Worm (Caenorhabditis elegans) whole organism, L1 larva: ENCODE data around the gene snt-1.

Source experiments
- C16A3.4 ChIP-seq: fragments of 150-350 bp; optimal IDR thresholded peaks from 2 replicates; lab custom pipeline; 2014; ENCODE audit warnings: missing biosample characterization, missing genetic modification characterization
- aha-1 ChIP-seq: fragments of 150-350 bp; optimal IDR thresholded peaks from 2 replicates; lab custom pipeline; 2014; ENCODE audit warnings: missing biosample characterization, missing genetic modification characterization
- aly-2 ChIP-seq: fragments of 150-350 bp; optimal IDR thresholded peaks from 2 replicates; lab custom pipeline; 2014; ENCODE audit warnings: missing biosample characterization, missing genetic modification characterization
- blmp-1 ChIP-seq: fragments of 150-350 bp; optimal IDR thresholded peaks from 2 replicates; lab custom pipeline; 2014; ENCODE audit warnings: missing biosample characterization, missing genetic modification characterization
- ceh-63 ChIP-seq: fragments of 200-800 bp; sonication (Bioruptor generic); optimal IDR thresholded peaks from 2 replicates; lab custom pipeline; 2018; ENCODE audit warnings: mild to moderate bottlenecking, missing genetic modification characterization, missing compliant biosample characterization
- ceh-82 ChIP-seq, 3 experiments: fragments of 150-350 bp in 1 of 3; sonication (generic microtip) in 2 of 3; optimal IDR thresholded peaks; 2 replicates each; lab custom pipeline; 2014 to 2017; ENCODE audit warnings: missing biosample characterization in 3 of 3, missing genetic modification characterization in 3 of 3
- ceh-88 ChIP-seq: fragments of 200-800 bp; sonication (Bioruptor generic); IDR thresholded peaks from 2 replicates; pipeline ENCODE4 v1.3.6; 2022; ENCODE audit warnings: missing genetic modification characterization, missing compliant biosample characterization
- ceh-90 ChIP-seq: sonication (generic microtip); optimal IDR thresholded peaks from 2 replicates; lab custom pipeline; 2016; ENCODE audit warnings: missing genetic modification characterization, missing compliant biosample characterization
- dpl-1 ChIP-seq, 3 experiments: fragments of 150-350 bp in 2 of 3; sonication (generic microtip) in 1 of 3; optimal IDR thresholded peaks; 2 replicates each; lab custom pipeline; 2014 to 2017; ENCODE audit warnings: missing biosample characterization in 3 of 3, missing genetic modification characterization in 3 of 3, missing genetic modification reagents in 3 of 3
- dsc-1 ChIP-seq: sonication (generic microtip); optimal IDR thresholded peaks from 2 replicates; lab custom pipeline; 2016; ENCODE audit warnings: mild to moderate bottlenecking, missing genetic modification characterization, missing compliant biosample characterization
- efl-1 ChIP-seq, 4 experiments: fragments of 150-350 bp; optimal IDR thresholded peaks in 3 of 4; peaks in 1 of 4; 1 replicate in 1 of 4; 2 replicates in 3 of 4; lab custom pipeline; 2014; ENCODE audit warnings: missing biosample characterization in 2 of 4, missing genetic modification characterization in 2 of 4, missing genetic modification reagents in 2 of 4
- efl-3 ChIP-seq: fragments of 200-800 bp; sonication (Bioruptor generic); optimal IDR thresholded peaks from 2 replicates; lab custom pipeline; 2018; ENCODE audit warnings: mild to moderate bottlenecking, missing genetic modification characterization, missing compliant biosample characterization
- egl-27 ChIP-seq, 2 experiments: fragments of 150-350 bp in 1 of 2; sonication (generic microtip); optimal IDR thresholded peaks; 3 replicates each; lab custom pipeline; 2017 to 2018; ENCODE audit warnings: missing biosample characterization in 2 of 2, missing genetic modification characterization in 2 of 2, missing genetic modification reagents in 2 of 2
- elt-3 ChIP-seq, 6 experiments: fragments of 150-350 bp in 1 of 6; sonication (generic microtip); optimal IDR thresholded peaks; 2 replicates each; lab custom pipeline; 2017 to 2018; ENCODE audit warnings: missing biosample characterization in 6 of 6, missing genetic modification characterization in 6 of 6, inconsistent platforms in 1 of 6
- fkh-8 ChIP-seq: sonication (generic microtip); optimal IDR thresholded peaks from 2 replicates; lab custom pipeline; 2016; ENCODE audit warnings: mild to moderate bottlenecking, missing genetic modification characterization, missing compliant biosample characterization
- fos-1 ChIP-seq: fragments of 150-350 bp; optimal IDR thresholded peaks from 2 replicates; lab custom pipeline; 2014; ENCODE audit warnings: missing biosample characterization, missing genetic modification characterization
- grh-1 ChIP-seq: fragments of 200-800 bp; sonication (Bioruptor generic); IDR thresholded peaks from 2 replicates; pipeline ENCODE4 v1.3.6; 2022; ENCODE audit warnings: missing genetic modification reagents, missing genetic modification characterization, missing compliant biosample characterization
- irx-1 ChIP-seq: sonication (generic microtip); optimal IDR thresholded peaks from 2 replicates; lab custom pipeline; 2016; ENCODE audit warnings: missing genetic modification characterization, missing compliant biosample characterization
- isw-1 ChIP-seq: fragments of 200-800 bp; sonication (Bioruptor generic); IDR thresholded peaks from 2 replicates; pipeline ENCODE4 v1.3.6; 2022; ENCODE audit warnings: missing genetic modification characterization, missing compliant biosample characterization
- jun-1 ChIP-seq: fragments of 150-350 bp; optimal IDR thresholded peaks from 2 replicates; lab custom pipeline; 2014; ENCODE audit warnings: missing biosample characterization, missing genetic modification reagents, missing genetic modification characterization
- lin-14 ChIP-seq: fragments of 200-800 bp; sonication (Bioruptor generic); optimal IDR thresholded peaks from 2 replicates; lab custom pipeline; 2018; ENCODE audit warnings: mild to moderate bottlenecking, missing genetic modification characterization, moderate library complexity, missing compliant biosample characterization
- lin-15B ChIP-seq: fragments of 150-350 bp; sonication (generic microtip); optimal IDR thresholded peaks from 3 replicates; lab custom pipeline; 2014; ENCODE audit warnings: missing biosample characterization, missing genetic modification characterization
- lin-35 ChIP-seq, 2 experiments: fragments of 150-350 bp; optimal IDR thresholded peaks; 2 replicates each; lab custom pipeline; 2014; ENCODE audit warnings: missing biosample characterization in 2 of 2, missing genetic modification characterization in 2 of 2, missing genetic modification reagents in 2 of 2
- lin-39 ChIP-seq: fragments of 150-350 bp; optimal IDR thresholded peaks from 2 replicates; lab custom pipeline; 2014; ENCODE audit warnings: missing biosample characterization, missing genetic modification reagents, missing genetic modification characterization
- lir-3 ChIP-seq: sonication (generic microtip); optimal IDR thresholded peaks from 2 replicates; lab custom pipeline; 2016; ENCODE audit warnings: mild to moderate bottlenecking, missing genetic modification characterization, moderate library complexity, missing compliant biosample characterization; ENCODE audit not compliant: poor library complexity
- mep-1 ChIP-seq: fragments of 150-350 bp; optimal IDR thresholded peaks from 2 replicates; lab custom pipeline; 2014; ENCODE audit warnings: missing biosample characterization, missing genetic modification characterization
- nhr-11 ChIP-seq: fragments of 150-350 bp; optimal IDR thresholded peaks from 2 replicates; lab custom pipeline; 2014; ENCODE audit warnings: missing biosample characterization, missing genetic modification characterization
- nhr-12 ChIP-seq: sonication (generic microtip); optimal IDR thresholded peaks from 2 replicates; lab custom pipeline; 2017; ENCODE audit warnings: missing biosample characterization, missing genetic modification characterization
- nhr-19 ChIP-seq: fragments of 200-800 bp; sonication (Bioruptor generic); conservative IDR thresholded peaks from 2 replicates; pipeline ENCODE4 v1.3.6; 2022; ENCODE audit warnings: missing genetic modification characterization, missing compliant biosample characterization
- nhr-20 ChIP-seq: sonication (generic microtip); optimal IDR thresholded peaks from 2 replicates; lab custom pipeline; 2016; ENCODE audit warnings: mild to moderate bottlenecking, missing genetic modification characterization, missing compliant biosample characterization
- nhr-237 ChIP-seq: fragments of 150-350 bp; optimal IDR thresholded peaks from 2 replicates; lab custom pipeline; 2014; ENCODE audit warnings: missing biosample characterization, missing genetic modification characterization
- nhr-28 ChIP-seq: fragments of 150-350 bp; optimal IDR thresholded peaks from 2 replicates; lab custom pipeline; 2014; ENCODE audit warnings: missing biosample characterization, missing genetic modification characterization
- nhr-47 ChIP-seq: sonication (generic microtip); optimal IDR thresholded peaks from 2 replicates; lab custom pipeline; 2016; ENCODE audit warnings: mild to moderate bottlenecking, missing genetic modification characterization, moderate library complexity, missing compliant biosample characterization
- nhr-71 ChIP-seq: sonication (generic microtip); optimal IDR thresholded peaks from 2 replicates; lab custom pipeline; 2016; ENCODE audit warnings: mild to moderate bottlenecking, missing genetic modification characterization, moderate library complexity, missing compliant biosample characterization
- nhr-76 ChIP-seq: sonication (generic microtip); optimal IDR thresholded peaks from 2 replicates; lab custom pipeline; 2017; ENCODE audit warnings: missing biosample characterization, missing genetic modification characterization
- nhr-77 ChIP-seq: fragments of 150-350 bp; optimal IDR thresholded peaks from 2 replicates; lab custom pipeline; 2014; ENCODE audit warnings: missing biosample characterization, missing genetic modification characterization
- nhr-84 ChIP-seq: sonication (generic microtip); optimal IDR thresholded peaks from 2 replicates; lab custom pipeline; 2017; ENCODE audit warnings: missing biosample characterization, missing genetic modification characterization
- pag-3 ChIP-seq: sonication (generic microtip); optimal IDR thresholded peaks from 2 replicates; lab custom pipeline; 2017; ENCODE audit warnings: missing genetic modification characterization, mild to moderate bottlenecking, missing compliant biosample characterization, antibody characterized with exemption, borderline replicate concordance; ENCODE audit not compliant: insufficient read depth
- sox-4 ChIP-seq: sonication (generic microtip); optimal IDR thresholded peaks from 2 replicates; lab custom pipeline; 2016; ENCODE audit warnings: missing genetic modification characterization, missing compliant biosample characterization
- sup-37 ChIP-seq: fragments of 200-800 bp; sonication (Bioruptor generic); optimal IDR thresholded peaks from 2 replicates; lab custom pipeline; 2018; ENCODE audit warnings: mild to moderate bottlenecking, missing genetic modification characterization, missing compliant biosample characterization
- swsn-7 ChIP-seq: sonication (generic microtip); optimal IDR thresholded peaks from 2 replicates; lab custom pipeline; 2016; ENCODE audit warnings: missing genetic modification characterization, missing compliant biosample characterization
- tbx-2 ChIP-seq: sonication (generic microtip); optimal IDR thresholded peaks from 2 replicates; lab custom pipeline; 2016; ENCODE audit warnings: missing genetic modification characterization, missing compliant biosample characterization
- tlp-1 ChIP-seq: fragments of 150-350 bp; optimal IDR thresholded peaks from 2 replicates; lab custom pipeline; 2014; ENCODE audit warnings: missing biosample characterization, missing genetic modification characterization
- unc-30 ChIP-seq: sonication (generic microtip); optimal IDR thresholded peaks from 2 replicates; lab custom pipeline; 2017; ENCODE audit warnings: missing biosample characterization, missing genetic modification characterization
- unc-86 ChIP-seq: sonication (generic microtip); optimal IDR thresholded peaks from 2 replicates; lab custom pipeline; 2016; ENCODE audit warnings: missing genetic modification characterization, missing compliant biosample characterization
- vab-15 ChIP-seq: sonication (generic microtip); optimal IDR thresholded peaks from 2 replicates; lab custom pipeline; 2017; ENCODE audit warnings: missing genotype, mild to moderate bottlenecking, missing genetic modification characterization, missing compliant biosample characterization
- zag-1 ChIP-seq: fragments of 150-350 bp; optimal IDR thresholded peaks from 2 replicates; lab custom pipeline; 2014; ENCODE audit warnings: missing biosample characterization, missing genetic modification characterization
- zip-4 ChIP-seq: fragments of 200-800 bp; sonication (Bioruptor generic); optimal IDR thresholded peaks from 2 replicates; lab custom pipeline; 2018; ENCODE audit warnings: mild to moderate bottlenecking, missing genetic modification characterization, moderate library complexity, missing compliant biosample characterization

The snt-1 gene

DNA sequence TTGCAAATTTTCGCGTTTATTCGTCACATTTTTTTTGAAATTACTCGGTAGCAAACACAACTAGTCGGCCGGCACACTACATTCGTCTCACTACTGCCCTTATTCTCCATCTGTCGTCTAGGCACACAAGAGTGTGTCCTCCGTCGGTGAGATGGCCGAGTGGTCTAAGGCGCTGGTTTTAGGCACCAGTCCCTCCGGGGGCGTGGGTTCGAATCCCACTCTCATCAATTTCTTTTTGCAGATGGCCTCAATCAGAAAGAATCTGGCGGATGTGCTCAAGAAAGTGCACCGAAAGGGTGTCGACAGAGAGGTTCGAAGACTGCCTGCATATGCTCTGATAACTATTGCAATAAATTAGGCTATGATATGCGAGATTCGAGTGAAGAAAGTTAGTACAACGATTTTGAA is 42.3 kb downstream of the snt-1 start (continued):
- TF ChIP-seq ceh-90 (tag; lab: Kevin White, UChicago) (no peak), aly-2 (tag; lab: Kevin White, UChicago) (peak; percentile 18), tbx-2 (tag; lab: Kevin White, UChicago) (peak; percentile 65), dpl-1 (GFP tag; optimal IDR thresholded peaks at IDR 0.05; lab: Kevin White, UChicago) (peak in 2 of 3 experiments; percentile 36 to 47), egl-27 (tag; optimal IDR thresholded peaks at IDR 0.05; lab: Kevin White, UChicago) (peak; percentile 67 to 69), dsc-1 (tag; lab: Kevin White, UChicago) (peak; percentile 70), unc-86 (peak; percentile 44), ceh-82 (tag; optimal IDR thresholded peaks at IDR 0.05; lab: Kevin White, UChicago) (peak; percentile 58 to 82 (median 69)), blmp-1 (tag; lab: Kevin White, UChicago) (peak; percentile 18), pag-3 (tag; lab: Kevin White, UChicago) (no peak), sup-37 (no peak), fos-1 (tag; lab: Kevin White, UChicago) (peak; percentile 44), nhr-19 (GFP tag; lab: Robert Waterston, UW) (peak; percentile 79), lin-35 (GFP tag; optimal IDR thresholded peaks at IDR 0.05; lab: Kevin White, UChicago) (peak; percentile 35 to 83), nhr-76 (tag; lab: Kevin White, UChicago) (no peak), nhr-71 (tag; lab: Kevin White, UChicago) (peak; percentile 79)

DNA sequence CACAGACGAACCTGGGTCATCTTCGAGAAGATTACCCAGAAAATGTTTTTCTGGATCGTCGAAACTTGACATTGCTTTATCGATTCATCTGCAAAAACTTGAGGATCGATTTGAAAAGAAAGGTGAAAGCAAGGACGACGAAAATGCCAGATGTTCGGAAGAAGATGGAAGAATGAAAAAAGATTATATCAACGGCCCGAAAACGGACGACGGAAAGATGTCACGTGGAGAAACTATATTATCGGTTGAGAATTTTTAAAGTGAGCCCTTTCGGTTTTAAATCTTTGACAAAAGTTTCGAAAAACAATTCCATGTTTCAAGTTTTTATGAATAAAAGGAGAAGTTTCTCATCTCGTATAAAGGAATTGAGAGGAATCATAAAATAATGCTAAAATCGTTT is 47.4 kb downstream of the snt-1 start, which contains the start of gene dnj-5:
dnj-5 (minus strand) TSS at position 101 of the 400 bp plus-strand sequence.
- TF ChIP-seq elt-3 (tag; optimal IDR thresholded peaks at IDR 0.05; lab: Kevin White, UChicago) (no peak), grh-1 (GFP tag; lab: Robert Waterston, UW) (no peak), blmp-1 (tag; lab: Kevin White, UChicago) (peak; percentile 87), efl-1 (optimal IDR thresholded peaks at IDR 0.05; lab: Kevin White, UChicago) (no peak), efl-1 (GFP tag; optimal IDR thresholded peaks at IDR 0.05 in 1 of 2; lab: Kevin White, UChicago) (peak in 1 of 2 experiments; percentile 27), nhr-77 (no peak)
- TF ChIP-seq, all 84 proteins: peak for 2

DNA sequence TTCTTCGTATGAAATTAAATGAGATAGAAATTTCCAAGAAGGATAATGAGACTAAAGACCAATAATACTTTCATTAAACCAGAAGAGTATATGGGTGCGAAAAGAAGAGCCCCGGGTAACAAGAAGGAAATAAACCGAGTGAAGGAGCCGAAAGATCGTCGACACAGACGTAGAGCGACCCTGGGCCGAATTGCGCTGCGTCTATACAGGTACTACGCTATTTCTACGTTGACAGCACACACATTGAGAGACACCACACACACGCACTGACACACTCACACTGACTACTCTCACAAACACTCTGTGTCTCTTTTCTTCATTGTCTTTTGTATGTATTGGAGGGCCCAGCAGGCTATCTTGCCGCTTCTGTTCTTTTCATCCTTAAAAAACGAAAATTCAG is 48.1 kb downstream of the snt-1 start:
- TF ChIP-seq unc-30 (tag; lab: Kevin White, UChicago) = no peak
- no peak for TF ChIP-seq mep-1 (tag; lab: Kevin White, UChicago)
- TF ChIP-seq nhr-11 = no peak
- no peak for TF ChIP-seq vab-15 (tag; lab: Kevin White, UChicago)
- no peak for TF ChIP-seq jun-1 (tag; lab: Kevin White, UChicago)
- TF ChIP-seq lir-3 (tag; lab: Kevin White, UChicago) = no peak
- no peak for TF ChIP-seq zip-4 (GFP tag; lab: Kevin White, UChicago)
- TF ChIP-seq ceh-88 (GFP tag; lab: Robert Waterston, UW) = no peak
- TF ChIP-seq tlp-1 (tag; lab: Kevin White, UChicago) = no peak
- no peak for TF ChIP-seq ceh-90 (tag; lab: Kevin White, UChicago)
- TF ChIP-seq swsn-7 (tag; lab: Kevin White, UChicago) = peak; percentile 43
- TF ChIP-seq C16A3.4 (tag; lab: Kevin White, UChicago) = peak; percentile 22
- TF ChIP-seq sox-4 = no peak
- no peak for TF ChIP-seq ceh-63 (GFP tag; lab: Kevin White, UChicago)
- no peak for TF ChIP-seq nhr-28
- no peak for TF ChIP-seq isw-1 (GFP tag; lab: Robert Waterston, UW)
- TF ChIP-seq dsc-1 (tag; lab: Kevin White, UChicago) = peak; percentile 39
- no peak for TF ChIP-seq nhr-12 (tag; lab: Kevin White, UChicago)
- TF ChIP-seq nhr-20 = peak; percentile 29
- TF ChIP-seq efl-3 (GFP tag; lab: Kevin White, UChicago) = no peak
- peak; percentile 44 for TF ChIP-seq nhr-19 (GFP tag; lab: Robert Waterston, UW)
- TF ChIP-seq aha-1 (tag; lab: Kevin White, UChicago) = no peak
- peak in 2 of 3 experiments; percentile 26 to 69 for TF ChIP-seq ceh-82 (tag; optimal IDR thresholded peaks at IDR 0.05; lab: Kevin White, UChicago)
- TF ChIP-seq lin-15B (tag; lab: Kevin White, UChicago) = no peak
- peak; percentile 23 for TF ChIP-seq nhr-47 (tag; lab: Kevin White, UChicago)
- peak in 1 of 3 experiments; percentile 1 for TF ChIP-seq dpl-1 (GFP tag; optimal IDR thresholded peaks at IDR 0.05; lab: Kevin White, UChicago)
- no peak for TF ChIP-seq zag-1 (tag; lab: Kevin White, UChicago)
- no peak for TF ChIP-seq irx-1 (tag; lab: Kevin White, UChicago)
- TF ChIP-seq fkh-8 (tag; lab: Kevin White, UChicago) = peak; percentile 53
- no peak for TF ChIP-seq nhr-237
- peak; percentile 87 for TF ChIP-seq lin-14 (GFP tag; lab: Kevin White, UChicago)
- no peak for TF ChIP-seq lin-39 (tag; lab: Kevin White, UChicago)
- peak; percentile 58 for TF ChIP-seq nhr-71 (tag; lab: Kevin White, UChicago)
- no peak for TF ChIP-seq sup-37
- TF ChIP-seq nhr-84 = no peak
